Worm (Caenorhabditis elegans): ENCODE measurements around the gene nhr-187.

DNA sequence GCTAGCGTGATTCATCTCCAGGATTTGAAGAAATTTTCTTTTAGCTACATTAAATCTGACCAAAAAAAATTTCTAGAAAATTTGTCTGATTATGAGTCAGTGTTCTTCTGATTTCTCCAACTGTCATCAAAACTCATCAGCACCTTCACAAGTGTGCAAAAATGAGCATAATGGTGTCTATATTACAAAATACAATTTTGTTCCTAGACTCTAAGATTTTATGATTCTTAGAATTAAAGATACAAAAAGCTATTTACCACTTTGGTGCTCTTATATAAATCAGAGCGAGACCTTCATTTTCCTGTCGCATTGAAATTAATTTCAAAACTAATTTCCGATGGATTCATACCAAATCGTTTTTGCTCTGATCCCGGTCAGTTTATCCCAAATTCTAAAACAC lies 49.7 kb upstream of the nhr-187 start, which contains the start of gene srx-68:
- no peak for TF ChIP-seq ztf-23 (GFP tag; IDR thresholded peaks at IDR 0.05)
- TF ChIP-seq flt-1 (GFP tag; IDR thresholded peaks at IDR 0.05): no peak
- no peak for TF ChIP-seq ztf-29 (GFP tag; IDR thresholded peaks at IDR 0.05)
- no peak for TF ChIP-seq tab-1 (GFP tag; IDR thresholded peaks at IDR 0.05)
- no peak for TF ChIP-seq T22C8.4 (GFP tag; IDR thresholded peaks at IDR 0.05)
- TF ChIP-seq med-1 (GFP tag; optimal IDR thresholded peaks at IDR 0.05; ENCODE audit: insufficient read depth): no peak
- TF ChIP-seq klf-2 (GFP tag; conservative IDR thresholded peaks at IDR 0.05): no peak
- no peak for TF ChIP-seq ref-1 (GFP tag; conservative IDR thresholded peaks at IDR 0.05)
- TF ChIP-seq cog-1 (tag; optimal IDR thresholded peaks at IDR 0.05): no peak
